Fruit fly (Drosophila melanogaster) whole organism, embryonic: ENCODE results near the gene ps.

ENCODE experiments used
- B-H1 ChIP-seq: fragments of 200-800 bp; sonication (Bioruptor generic); IDR thresholded peaks from 3 replicates; pipeline ENCODE4 v1.3.6; 2022; ENCODE audit warnings: missing biosample characterization, missing genetic modification characterization
- Blimp-1 ChIP-seq: fragments of 200-800 bp; sonication (Bioruptor generic); optimal IDR thresholded peaks from 3 replicates; lab custom pipeline; 2018; ENCODE audit warnings: missing biosample characterization, missing genetic modification characterization, mild to moderate bottlenecking, moderate library complexity, missing genetic modification reagents
- CG10979 ChIP-seq: fragments of 200-800 bp; sonication (Bioruptor generic); optimal IDR thresholded peaks from 2 replicates; lab custom pipeline; 2018; ENCODE audit warnings: missing biosample characterization, mild to moderate bottlenecking, missing genetic modification characterization, moderate library complexity
- CG12155 ChIP-seq: fragments of 200-800 bp; sonication (Bioruptor generic); optimal IDR thresholded peaks from 3 replicates; lab custom pipeline; 2016; ENCODE audit warnings: missing biosample characterization, missing genetic modification characterization
- CG12769 ChIP-seq: fragments of 200-800 bp; sonication (Bioruptor generic); optimal IDR thresholded peaks from 2 replicates; lab custom pipeline; 2019; ENCODE audit warnings: missing biosample characterization, mild to moderate bottlenecking, missing genetic modification characterization, moderate library complexity
- CG13296 ChIP-seq: fragments of 200-800 bp; sonication (Bioruptor generic); optimal IDR thresholded peaks from 3 replicates; lab custom pipeline; 2018; ENCODE audit warnings: missing biosample characterization, mild to moderate bottlenecking, missing genetic modification characterization
- CG13624 ChIP-seq: fragments of 200-800 bp; sonication (Bioruptor generic); optimal IDR thresholded peaks from 2 replicates; lab custom pipeline; 2016; ENCODE audit warnings: missing biosample characterization, missing genetic modification characterization
- CG1647 ChIP-seq: fragments of 200-800 bp; sonication (Bioruptor generic); optimal IDR thresholded peaks from 3 replicates; lab custom pipeline; 2016; ENCODE audit warnings: missing biosample characterization, missing genetic modification characterization
- CG17612 ChIP-seq: fragments of 200-800 bp; sonication (Bioruptor generic); IDR thresholded peaks from 2 replicates; pipeline ENCODE4 v1.3.6; 2022; ENCODE audit warnings: missing biosample characterization, missing genetic modification characterization
- CG17802 ChIP-seq: fragments of 200-800 bp; sonication (Bioruptor generic); optimal IDR thresholded peaks from 2 replicates; lab custom pipeline; 2018; ENCODE audit warnings: missing biosample characterization, mild to moderate bottlenecking, missing genetic modification characterization, moderate library complexity
- CG30431 ChIP-seq: fragments of 200-800 bp; sonication (Bioruptor generic); optimal IDR thresholded peaks from 2 replicates; lab custom pipeline; 2017; ENCODE audit warnings: missing biosample characterization, missing genetic modification characterization
- CG3726 ChIP-seq: fragments of 200-800 bp; sonication (Bioruptor generic); IDR thresholded peaks from 3 replicates; pipeline ENCODE4, ENCODE4 v1.3.6; 2022; ENCODE audit warnings: missing biosample characterization, missing genetic modification characterization
- CG6791 ChIP-seq: fragments of 200-800 bp; sonication (Bioruptor generic); IDR thresholded peaks from 3 replicates; pipeline ENCODE4 v1.3.6; 2022; ENCODE audit warnings: missing biosample characterization, missing genetic modification characterization; ENCODE audit not compliant: partially characterized antibody
- CG6854 ChIP-seq: fragments of 200-800 bp; sonication (Bioruptor generic); optimal IDR thresholded peaks from 3 replicates; lab custom pipeline; 2017; ENCODE audit warnings: missing biosample characterization, mild to moderate bottlenecking, missing genetic modification characterization
- CG8388 ChIP-seq: fragments of 200-800 bp; sonication (Bioruptor generic); optimal IDR thresholded peaks from 2 replicates; lab custom pipeline; 2019; ENCODE audit warnings: missing biosample characterization, mild to moderate bottlenecking, missing genetic modification characterization, moderate library complexity
- CG8924 ChIP-seq: fragments of 200-800 bp; optimal IDR thresholded peaks from 3 replicates; lab custom pipeline; 2019; ENCODE audit warnings: missing biosample characterization, mild to moderate bottlenecking, missing genetic modification characterization, moderate library complexity
- CG8944 ChIP-seq: fragments of 200-800 bp; sonication (Bioruptor generic); optimal IDR thresholded peaks from 3 replicates; lab custom pipeline; 2016; ENCODE audit warnings: missing biosample characterization, missing genetic modification characterization
- CG9876 ChIP-seq: fragments of 200-800 bp; sonication (Bioruptor generic); optimal IDR thresholded peaks from 2 replicates; lab custom pipeline; 2016; ENCODE audit warnings: missing biosample characterization, missing genetic modification characterization
- CrebB ChIP-seq: fragments of 200-800 bp; sonication (Bioruptor generic); optimal IDR thresholded peaks from 3 replicates; lab custom pipeline; 2018; ENCODE audit warnings: missing biosample characterization, mild to moderate bottlenecking, missing genetic modification characterization
- Dp ChIP-seq: fragments of 200-800 bp; sonication (Bioruptor generic); optimal IDR thresholded peaks from 2 replicates; lab custom pipeline; 2018; ENCODE audit warnings: missing biosample characterization, mild to moderate bottlenecking, missing genetic modification characterization, moderate library complexity
- Ets65A ChIP-seq: fragments of 200-800 bp; sonication (Bioruptor generic); peaks from one replicate; lab custom pipeline; 2016; ENCODE audit warnings: missing biosample characterization, missing genetic modification characterization
- Gsc ChIP-seq: fragments of 200-800 bp; sonication (Bioruptor generic); IDR thresholded peaks from 2 replicates; pipeline ENCODE4 v1.3.6; 2022; ENCODE audit warnings: missing biosample characterization, missing genetic modification characterization
- Hmx ChIP-seq: fragments of 200-800 bp; sonication (Bioruptor generic); optimal IDR thresholded peaks from 2 replicates; lab custom pipeline; 2016; ENCODE audit warnings: missing biosample characterization, missing genetic modification characterization
- Hr39 ChIP-seq: fragments of >200 bp; optimal IDR thresholded peaks from 2 replicates; lab custom pipeline; 2017
- Med ChIP-seq: fragments of 200-800 bp; sonication (Bioruptor generic); peaks from one replicate; lab custom pipeline; 2016; ENCODE audit warnings: missing biosample characterization, missing genetic modification characterization, mild to moderate bottlenecking, inconsistent platforms, moderate library complexity
- Mes4 ChIP-seq: fragments of 200-800 bp; sonication (Bioruptor generic); optimal IDR thresholded peaks from 2 replicates; lab custom pipeline; 2016; ENCODE audit warnings: missing biosample characterization, missing genetic modification characterization
- NC2α ChIP-seq: fragments of 200-800 bp; sonication (Bioruptor generic); optimal IDR thresholded peaks from 2 replicates; lab custom pipeline; 2016; ENCODE audit warnings: missing biosample characterization, missing genetic modification characterization
- Six4 ChIP-seq: fragments of 200-800 bp; sonication (Bioruptor generic); optimal IDR thresholded peaks from 2 replicates; lab custom pipeline; 2016; ENCODE audit warnings: missing biosample characterization, missing genetic modification characterization
- Sox100B ChIP-seq: fragments of 200-800 bp; sonication (Bioruptor generic); optimal IDR thresholded peaks from 3 replicates; lab custom pipeline; 2018; ENCODE audit warnings: missing biosample characterization, mild to moderate bottlenecking, missing genetic modification characterization
- Stat92E ChIP-seq, 3 experiments: fragments of >200 bp in 2 of 3; fragments of 200-800 bp in 1 of 3; sonication (Bioruptor generic) in 1 of 3; optimal IDR thresholded peaks; 2 replicates each; lab custom pipeline; 2017 to 2019; ENCODE audit warnings: missing biosample characterization in 3 of 3, missing genetic modification characterization in 3 of 3, mild to moderate bottlenecking in 1 of 3, moderate library complexity in 1 of 3
- TFAM ChIP-seq: fragments of 200-800 bp; sonication (Bioruptor generic); optimal IDR thresholded peaks from 2 replicates; lab custom pipeline; 2017; ENCODE audit warnings: missing biosample characterization, missing genetic modification characterization, inconsistent platforms
- Xrp1 ChIP-seq: fragments of 200-800 bp; sonication (Bioruptor generic); IDR thresholded peaks from 2 replicates; pipeline ENCODE4 v1.3.6; 2022; ENCODE audit warnings: missing biosample characterization, missing genetic modification characterization
- bbx ChIP-seq: fragments of 200-800 bp; sonication (Bioruptor generic); IDR thresholded peaks from 2 replicates; pipeline ENCODE4 v1.3.6; 2022; ENCODE audit warnings: missing biosample characterization, missing genetic modification characterization; ENCODE audit not compliant: partially characterized antibody
- bsh ChIP-seq, 2 experiments: fragments of 200-800 bp; sonication (Bioruptor generic); optimal IDR thresholded peaks; 2 replicates each; lab custom pipeline; 2017 to 2018; ENCODE audit warnings: mild to moderate bottlenecking in 2 of 2, missing biosample characterization in 2 of 2, missing genetic modification characterization in 2 of 2, moderate library complexity in 1 of 2
- cwo ChIP-seq: fragments of 200-800 bp; sonication (Bioruptor generic); optimal IDR thresholded peaks from 3 replicates; lab custom pipeline; 2017; ENCODE audit warnings: missing biosample characterization, missing genetic modification characterization, mild to moderate bottlenecking, moderate library complexity, missing genetic modification reagents
- danr ChIP-seq: fragments of 200-800 bp; sonication (Bioruptor generic); IDR thresholded peaks from 2 replicates; pipeline ENCODE4 v1.3.6; 2022; ENCODE audit warnings: missing biosample characterization, missing genetic modification characterization
- disco-r ChIP-seq: fragments of 200-800 bp; sonication (Bioruptor generic); optimal IDR thresholded peaks from 2 replicates; lab custom pipeline; 2016; ENCODE audit warnings: missing biosample characterization, missing genetic modification characterization
- emc ChIP-seq: fragments of 200-800 bp; sonication (Bioruptor generic); optimal IDR thresholded peaks from 2 replicates; lab custom pipeline; 2016; ENCODE audit warnings: missing biosample characterization, missing genetic modification characterization
- ftz-f1 ChIP-seq: fragments of 200-800 bp; sonication (Bioruptor generic); optimal IDR thresholded peaks from 2 replicates; lab custom pipeline; 2016; ENCODE audit warnings: missing biosample characterization, missing genetic modification characterization
- gce ChIP-seq: fragments of 200-800 bp; sonication (Bioruptor generic); IDR thresholded peaks from 3 replicates; pipeline ENCODE4 v1.3.6; 2022; ENCODE audit warnings: missing biosample characterization, missing genetic modification characterization
- gem ChIP-seq: fragments of 200-800 bp; sonication (Bioruptor generic); optimal IDR thresholded peaks from 2 replicates; lab custom pipeline; 2019; ENCODE audit warnings: missing biosample characterization, mild to moderate bottlenecking, missing genetic modification characterization, moderate library complexity
- grn ChIP-seq: fragments of 200-800 bp; sonication (Bioruptor generic); optimal IDR thresholded peaks from 3 replicates; lab custom pipeline; 2017; ENCODE audit warnings: missing biosample characterization, missing genetic modification characterization
- hbn ChIP-seq: fragments of 200-800 bp; sonication (Bioruptor generic); IDR thresholded peaks from 2 replicates; pipeline ENCODE4 v1.3.6; 2022; ENCODE audit warnings: missing biosample characterization, missing genetic modification characterization; ENCODE audit not compliant: partially characterized antibody
- kni ChIP-seq: fragments of 200-800 bp; sonication (Bioruptor generic); optimal IDR thresholded peaks from 3 replicates; lab custom pipeline; 2017; ENCODE audit warnings: mild to moderate bottlenecking, missing biosample characterization, missing genetic modification reagents, missing genetic modification characterization
- p53 ChIP-seq: fragments of 200-800 bp; sonication (Bioruptor generic); optimal IDR thresholded peaks from 2 replicates; lab custom pipeline; 2016; ENCODE audit warnings: missing biosample characterization, missing genetic modification characterization
- salm ChIP-seq: fragments of 200-800 bp; sonication (Bioruptor generic); optimal IDR thresholded peaks from 2 replicates; lab custom pipeline; 2018; ENCODE audit warnings: missing biosample characterization, mild to moderate bottlenecking, missing genetic modification characterization
- sd ChIP-seq: fragments of 200-800 bp; sonication (Bioruptor generic); optimal IDR thresholded peaks from 3 replicates; lab custom pipeline; 2018; ENCODE audit warnings: missing biosample characterization, mild to moderate bottlenecking, missing genetic modification characterization, moderate library complexity
- sr ChIP-seq: fragments of 200-800 bp; sonication (Bioruptor generic); IDR thresholded peaks from 3 replicates; pipeline ENCODE4 v1.3.6; 2022; ENCODE audit warnings: missing biosample characterization, missing genetic modification characterization
- stc ChIP-seq: fragments of 200-800 bp; sonication (Bioruptor generic); IDR thresholded peaks from 2 replicates; pipeline ENCODE4 v1.3.6; 2022; ENCODE audit warnings: missing biosample characterization, missing genetic modification characterization
- twi ChIP-seq: fragments of 200-800 bp; optimal IDR thresholded peaks from 2 replicates; lab custom pipeline; 2019; ENCODE audit warnings: missing biosample characterization, mild to moderate bottlenecking, missing genetic modification characterization, moderate library complexity
- vvl ChIP-seq: fragments of 200-800 bp; sonication (Bioruptor generic); IDR thresholded peaks from 2 replicates; pipeline ENCODE4 v1.3.6; 2022; ENCODE audit warnings: missing biosample characterization, missing genetic modification characterization

Gene ps

DNA sequence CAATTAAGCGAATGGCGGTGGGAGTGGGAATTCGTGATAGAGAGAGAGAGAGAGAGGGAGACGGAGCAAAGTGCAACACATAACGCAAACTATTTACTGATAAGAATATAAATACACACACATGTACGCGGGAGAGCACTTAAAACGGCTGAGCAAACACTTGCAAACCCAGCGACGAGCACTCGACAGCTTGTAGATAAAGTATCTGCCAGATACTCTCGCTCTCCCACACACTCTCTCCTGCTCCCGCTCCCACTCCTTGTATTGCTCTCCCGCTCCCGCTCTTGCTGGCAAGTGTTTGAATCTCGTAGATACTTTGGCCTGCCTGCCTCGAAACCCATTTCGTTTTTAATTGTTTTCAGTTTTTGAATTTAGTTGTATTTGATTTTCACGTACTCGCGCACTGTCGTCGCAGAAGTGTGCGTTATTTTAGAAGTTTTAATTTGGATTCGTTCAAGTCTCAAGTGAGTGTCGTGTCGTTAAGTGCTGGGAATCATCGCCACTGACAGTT is 10.5 kb downstream of the ps start (continued):
- TF ChIP-seq CG13296 = peak; percentile 75
- TF ChIP-seq hbn (GFP tag; lab: Robert Waterston, UW) = peak; percentile 58; the same call in 1 of the 2 replicates
- TF ChIP-seq CG6854 (GFP tag; lab: Kevin White, UChicago) = no peak
- TF ChIP-seq sr = no peak
- no peak for TF ChIP-seq Hr39 (lab: Kevin White, UChicago)
- TF ChIP-seq B-H1 (GFP tag; lab: Robert Waterston, UW) = no peak; the same call in 2 of the 3 replicates
- no peak for TF ChIP-seq NC2α
- no peak for TF ChIP-seq Hmx (GFP tag; lab: Kevin White, UChicago)
- TF ChIP-seq vvl (GFP tag; lab: Robert Waterston, UW) = peak; percentile 43; the same call in 1 of the 2 replicates
- TF ChIP-seq Blimp-1 (GFP tag; lab: Kevin White, UChicago) = no peak
- TF ChIP-seq twi (tag; lab: Kevin White, UChicago) = peak; percentile 38
- no peak for TF ChIP-seq TFAM
- no peak for TF ChIP-seq p53
- no peak for TF ChIP-seq Gsc (GFP tag; lab: Robert Waterston, UW)
- TF ChIP-seq disco-r (GFP tag; lab: Kevin White, UChicago) = no peak
- TF ChIP-seq Mes4 = no peak
- peak; percentile 94 for TF ChIP-seq CG12769 (tag; lab: Kevin White, UChicago)
- peak; percentile 34 to 80 for TF ChIP-seq bsh (GFP tag; optimal IDR thresholded peaks at IDR 0.05; lab: Kevin White, UChicago)
- peak; percentile 23 for TF ChIP-seq cwo (GFP tag; lab: Kevin White, UChicago)
- peak; percentile 62 for TF ChIP-seq salm
- TF ChIP-seq CG10979 = no peak
- TF ChIP-seq CG8924 (tag; lab: Kevin White, UChicago) = peak; percentile 14
- no peak for TF ChIP-seq CG30431 (GFP tag; lab: Kevin White, UChicago)
- peak; percentile 36; the same call in 1 of the 3 replicates for TF ChIP-seq gce (GFP tag; lab: Robert Waterston, UW)
- TF ChIP-seq Xrp1 = peak; percentile 60
- TF ChIP-seq CG9876 (GFP tag; lab: Kevin White, UChicago) = no peak
- TF ChIP-seq grn = peak; percentile 32
- peak; percentile 54 for TF ChIP-seq Med (GFP tag; lab: Kevin White, UChicago)
- TF ChIP-seq CG12155 (GFP tag; lab: Kevin White, UChicago) = no peak
- no peak for TF ChIP-seq danr (GFP tag; lab: Robert Waterston, UW)
- TF ChIP-seq sd (tag; lab: Kevin White, UChicago) = peak; percentile 89
- no peak for TF ChIP-seq CG8944
- TF ChIP-seq Ets65A (GFP tag; lab: Kevin White, UChicago) = no peak
- TF ChIP-seq Six4 (GFP tag; lab: Kevin White, UChicago) = no peak
- no peak for TF ChIP-seq Sox100B (GFP tag; lab: Kevin White, UChicago)
- TF ChIP-seq CG13624 (GFP tag; lab: Kevin White, UChicago) = no peak
- TF ChIP-seq kni = peak; percentile 87
- TF ChIP-seq gem = no peak
- no peak for TF ChIP-seq Dp (GFP tag; lab: Kevin White, UChicago)
- no peak for TF ChIP-seq CG17802 (tag; lab: Kevin White, UChicago)
- TF ChIP-seq CG17612 (GFP tag; lab: Robert Waterston, UW) = no peak
- TF ChIP-seq ftz-f1 (GFP tag; lab: Kevin White, UChicago) = peak; percentile 32
- no peak for TF ChIP-seq Stat92E (GFP tag; optimal IDR thresholded peaks at IDR 0.05; lab: Kevin White, UChicago)
- TF ChIP-seq CG3726 = no peak; the same call in 2 of the 3 replicates
- TF ChIP-seq CG1647 (GFP tag; lab: Kevin White, UChicago) = no peak
- no peak for TF ChIP-seq emc
- TF ChIP-seq CG8388 (GFP tag; lab: Kevin White, UChicago) = no peak
- no peak for TF ChIP-seq CG6791 (GFP tag; lab: Robert Waterston, UW)
- TF ChIP-seq CrebB = peak; percentile 76
- peak; percentile 46 for TF ChIP-seq stc
- TF ChIP-seq bbx (GFP tag; lab: Robert Waterston, UW) = 0 out of 2 replicates have a peak, but pooled peaks have one; percentile 11
